Worm (Caenorhabditis elegans) whole organism, early embryonic: Measurements from ENCODE around the gene Y73B6BL.47.

ENCODE experiments used
- B0310.2 ChIP-seq: sonication (generic microtip); optimal IDR thresholded peaks from 2 replicates; lab custom pipeline; 2016; ENCODE audit warnings: mild to moderate bottlenecking, missing genetic modification characterization, missing compliant biosample characterization
- aly-1 ChIP-seq: sonication (generic microtip); optimal IDR thresholded peaks from 2 replicates; lab custom pipeline; 2016; ENCODE audit warnings: missing genetic modification characterization, missing compliant biosample characterization
- ama-1 ChIP-seq: fragments of 150-350 bp; optimal IDR thresholded peaks from 2 replicates; lab custom pipeline; 2014
- ceh-13 ChIP-seq: fragments of 200-800 bp; sonication (Bioruptor generic); optimal IDR thresholded peaks from 2 replicates; lab custom pipeline; 2018; ENCODE audit warnings: mild to moderate bottlenecking, missing genetic modification characterization, missing compliant biosample characterization
- flt-1 ChIP-seq: fragments of 200-800 bp; sonication (Bioruptor generic); IDR thresholded peaks from 2 replicates; pipeline ENCODE4 v1.3.6; 2022; ENCODE audit warnings: missing genetic modification characterization, missing compliant biosample characterization
- hmbx-1 ChIP-seq: sonication (generic microtip); optimal IDR thresholded peaks from 2 replicates; lab custom pipeline; 2016; ENCODE audit warnings: mild to moderate bottlenecking, missing genetic modification characterization, missing compliant biosample characterization
- pes-1 ChIP-seq: fragments of 200-800 bp; sonication (Bioruptor generic); IDR thresholded peaks from 2 replicates; pipeline ENCODE4 v1.3.6; 2022; ENCODE audit warnings: missing genetic modification reagents, missing genetic modification characterization, missing compliant biosample characterization
- scrt-1 ChIP-seq: fragments of 200-800 bp; sonication (Bioruptor generic); IDR thresholded peaks from 2 replicates; pipeline ENCODE4 v1.3.6; 2022; ENCODE audit warnings: missing genetic modification characterization, missing compliant biosample characterization
- sea-1 ChIP-seq: fragments of 200-800 bp; sonication (Bioruptor generic); conservative IDR thresholded peaks from 2 replicates; pipeline ENCODE4 v1.3.6; 2022; ENCODE audit warnings: missing genetic modification characterization, missing compliant biosample characterization
- tbx-11 ChIP-seq: fragments of 200-800 bp; sonication (Bioruptor generic); IDR thresholded peaks from 2 replicates; pipeline ENCODE4 v1.3.6; 2022; ENCODE audit warnings: missing genetic modification characterization, missing compliant biosample characterization
- tbx-37 ChIP-seq: fragments of 200-800 bp; sonication (Bioruptor generic); conservative IDR thresholded peaks from 2 replicates; pipeline ENCODE4 v1.3.6; 2022; ENCODE audit warnings: missing genetic modification reagents, missing genetic modification characterization, missing compliant biosample characterization

DNA sequence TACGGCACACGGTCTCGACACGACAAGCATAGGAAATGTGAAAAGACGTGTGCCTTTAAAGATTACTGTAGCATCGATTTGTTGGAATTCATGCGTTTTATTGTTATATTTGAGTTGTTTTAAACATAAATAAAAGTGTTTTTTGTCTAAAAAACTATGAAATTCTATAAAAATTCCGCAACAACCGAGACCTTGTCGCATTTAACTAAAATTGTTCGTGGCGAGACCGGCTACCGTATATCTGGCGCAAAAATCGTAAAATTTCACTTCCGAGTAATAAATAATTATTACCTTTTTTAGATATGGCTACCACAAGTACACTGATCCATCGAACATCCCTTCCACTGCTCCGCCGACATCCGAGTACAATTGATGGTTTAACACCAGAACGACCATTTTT is 24.4 kb upstream of the Y73B6BL.47 start, which contains the start of gene ipla-6:
- TF ChIP-seq ama-1 (lab: Kevin White, UChicago) (no peak), pes-1 (GFP tag; lab: Robert Waterston, UW) (no peak), sea-1 (no peak), aly-1 (no peak), B0310.2 (tag; lab: Kevin White, UChicago) (no peak), scrt-1 (GFP tag; lab: Robert Waterston, UW) (no peak), hmbx-1 (tag; lab: Kevin White, UChicago) (no peak), flt-1 (GFP tag; lab: Robert Waterston, UW) (no peak), tbx-37 (GFP tag; lab: Robert Waterston, UW) (no peak), ceh-13 (no peak), tbx-11 (GFP tag; lab: Robert Waterston, UW) (no peak)
